Worm (Caenorhabditis elegans) whole organism, L1 larva: ENCODE results near the gene F48B9.3.

Experiments used
- Y116A8C.19 ChIP-seq: sonication (generic microtip); optimal IDR thresholded peaks from 2 replicates; lab custom pipeline; 2016; ENCODE audit warnings: missing compliant biosample characterization, missing genetic modification characterization, borderline replicate concordance
- lin-13 ChIP-seq: fragments of 150-350 bp; optimal IDR thresholded peaks from 2 replicates; lab custom pipeline; 2014; ENCODE audit warnings: missing biosample characterization, missing genetic modification reagents, missing genetic modification characterization
- mab-9 ChIP-seq: fragments of 200-800 bp; sonication (Bioruptor generic); IDR thresholded peaks from 2 replicates; pipeline ENCODE4 v1.3.6; 2022; ENCODE audit warnings: missing genetic modification reagents, missing genetic modification characterization, missing compliant biosample characterization
- nhr-12 ChIP-seq: sonication (generic microtip); optimal IDR thresholded peaks from 2 replicates; lab custom pipeline; 2017; ENCODE audit warnings: missing biosample characterization, missing genetic modification characterization
- nhr-76 ChIP-seq: sonication (generic microtip); optimal IDR thresholded peaks from 2 replicates; lab custom pipeline; 2017; ENCODE audit warnings: missing biosample characterization, missing genetic modification characterization
- nhr-77 ChIP-seq: fragments of 150-350 bp; optimal IDR thresholded peaks from 2 replicates; lab custom pipeline; 2014; ENCODE audit warnings: missing biosample characterization, missing genetic modification characterization
- rnt-1 ChIP-seq: sonication (generic microtip); optimal IDR thresholded peaks from 2 replicates; lab custom pipeline; 2016; ENCODE audit warnings: mild to moderate bottlenecking, missing genetic modification characterization, moderate library complexity, missing compliant biosample characterization
- snpc-4 ChIP-seq: fragments of 150-350 bp; optimal IDR thresholded peaks from 2 replicates; lab custom pipeline; 2014; ENCODE audit warnings: missing biosample characterization, missing genetic modification characterization
- tbx-2 ChIP-seq: sonication (generic microtip); optimal IDR thresholded peaks from 2 replicates; lab custom pipeline; 2016; ENCODE audit warnings: missing genetic modification characterization, missing compliant biosample characterization
- unc-30 ChIP-seq: sonication (generic microtip); optimal IDR thresholded peaks from 2 replicates; lab custom pipeline; 2017; ENCODE audit warnings: missing biosample characterization, missing genetic modification characterization
- ztf-11 ChIP-seq, 2 experiments: sonication (generic microtip); optimal IDR thresholded peaks; 2 replicates each; lab custom pipeline; 2016 to 2017; ENCODE audit warnings: missing genetic modification characterization in 2 of 2, missing biosample characterization in 1 of 2, missing compliant biosample characterization in 1 of 2

DNA sequence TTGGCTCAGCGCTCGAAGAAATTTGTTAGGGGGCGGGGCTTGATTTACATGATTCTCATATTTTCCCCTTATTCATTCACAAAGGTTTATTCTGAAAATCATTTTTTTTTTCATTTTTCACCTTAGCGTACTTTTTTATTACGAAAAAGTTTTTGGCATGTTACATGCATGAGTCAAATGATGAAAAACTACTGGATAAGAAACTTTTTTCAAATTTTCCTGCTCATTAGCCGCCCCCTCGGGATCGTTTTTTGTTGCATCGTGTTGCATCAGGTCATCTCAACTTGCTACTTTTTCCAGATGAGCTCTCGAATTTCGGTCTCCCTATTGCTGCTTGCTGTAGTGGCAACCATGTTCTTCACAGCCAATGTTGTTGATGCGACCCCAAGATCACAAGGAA lies 1.8 kb upstream of the F48B9.3 start, which contains the start of gene pdf-2:
- TF ChIP-seq nhr-12 (tag; lab: Kevin White, UChicago) (no peak), nhr-77 (tag; lab: Kevin White, UChicago) (no peak), lin-13 (GFP tag; lab: Kevin White, UChicago) (no peak), ztf-11 (tag; optimal IDR thresholded peaks at IDR 0.05; lab: Kevin White, UChicago) (no peak), rnt-1 (tag; lab: Kevin White, UChicago) (no peak), nhr-76 (no peak), mab-9 (no peak), Y116A8C.19 (tag; lab: Kevin White, UChicago) (no peak), tbx-2 (tag; lab: Kevin White, UChicago) (no peak), snpc-4 (tag; lab: Kevin White, UChicago) (no peak), unc-30 (tag; lab: Kevin White, UChicago) (no peak)
